Fruit fly (Drosophila melanogaster) whole organism, pupa: ENCODE results near the gene mfas.

ENCODE experiments used
- CG10348 ChIP-seq: fragments of 200-800 bp; sonication (Bioruptor generic); IDR thresholded peaks from 2 replicates; pipeline ENCODE4 v1.3.6; 2022; ENCODE audit warnings: missing biosample characterization, missing genetic modification characterization
- CG13204 ChIP-seq: fragments of 200-800 bp; sonication (Bioruptor generic); optimal IDR thresholded peaks from 2 replicates; lab custom pipeline; 2018; ENCODE audit warnings: missing biosample characterization, mild to moderate bottlenecking, missing genetic modification characterization, moderate library complexity
- CG14655 ChIP-seq: fragments of 200-800 bp; sonication (Bioruptor generic); optimal IDR thresholded peaks from 3 replicates; lab custom pipeline; 2017; ENCODE audit warnings: mild to moderate bottlenecking, missing biosample characterization, missing genetic modification reagents, missing genetic modification characterization
- CG15710 ChIP-seq: fragments of 200-800 bp; sonication (Bioruptor generic); optimal IDR thresholded peaks from 2 replicates; lab custom pipeline; 2018; ENCODE audit warnings: missing biosample characterization, mild to moderate bottlenecking, missing genetic modification characterization, moderate library complexity
- CG34367 ChIP-seq: fragments of 200-800 bp; sonication (Bioruptor generic); optimal IDR thresholded peaks from 2 replicates; lab custom pipeline; 2018; ENCODE audit warnings: missing biosample characterization, mild to moderate bottlenecking, missing genetic modification characterization
- CG8301 ChIP-seq: fragments of 200-800 bp; sonication (Bioruptor generic); optimal IDR thresholded peaks from 2 replicates; lab custom pipeline; 2018; ENCODE audit warnings: missing biosample characterization, mild to moderate bottlenecking, missing genetic modification characterization
- CG9948 ChIP-seq: fragments of 200-800 bp; sonication (Bioruptor generic); optimal IDR thresholded peaks from 2 replicates; lab custom pipeline; 2018; ENCODE audit warnings: missing biosample characterization, mild to moderate bottlenecking, missing genetic modification characterization, moderate library complexity
- D1 ChIP-seq: fragments of 200-800 bp; sonication (Bioruptor generic); optimal IDR thresholded peaks from 2 replicates; lab custom pipeline; 2018; ENCODE audit warnings: missing biosample characterization, mild to moderate bottlenecking, missing genetic modification characterization, moderate library complexity
- EcR ChIP-seq: fragments of 200-800 bp; sonication (Bioruptor generic); optimal IDR thresholded peaks from 3 replicates; lab custom pipeline; 2019; ENCODE audit warnings: missing biosample characterization, missing genetic modification characterization, mild to moderate bottlenecking, moderate library complexity, missing genetic modification reagents
- Ets98B ChIP-seq: fragments of 200-800 bp; sonication (Bioruptor generic); IDR thresholded peaks from 2 replicates; pipeline ENCODE4 v1.3.6; 2022; ENCODE audit warnings: missing biosample characterization, missing genetic modification characterization
- Pif1A ChIP-seq: fragments of 200-800 bp; sonication (Bioruptor generic); optimal IDR thresholded peaks from 3 replicates; lab custom pipeline; 2016; ENCODE audit warnings: missing biosample characterization, missing genetic modification characterization
- Pif1B ChIP-seq: fragments of 200-800 bp; sonication (Bioruptor generic); optimal IDR thresholded peaks from 3 replicates; lab custom pipeline; 2016; ENCODE audit warnings: missing biosample characterization, missing genetic modification characterization
- Snoo ChIP-seq: fragments of 200-800 bp; sonication (Bioruptor generic); optimal IDR thresholded peaks from 3 replicates; lab custom pipeline; 2017; ENCODE audit warnings: missing biosample characterization, mild to moderate bottlenecking, missing genetic modification characterization, inconsistent platforms
- fd96Ca ChIP-seq: fragments of 200-800 bp; sonication (Bioruptor generic); IDR thresholded peaks from 3 replicates; pipeline ENCODE4 v1.3.6; 2022; ENCODE audit warnings: missing biosample characterization, missing genetic modification characterization

dm6 chr3R:12040228-12040627 is 47.1 kb upstream of the mfas start, which contains the start of gene CG14736:
- TF ChIP-seq CG34367 (tag; lab: Kevin White, UChicago) (no peak), Ets98B (GFP tag; lab: Robert Waterston, UW) (no peak), D1 (tag; lab: Kevin White, UChicago) (no peak), CG9948 (tag; lab: Kevin White, UChicago) (no peak), CG13204 (GFP tag; lab: Kevin White, UChicago) (no peak), Pif1A (no peak), CG10348 (GFP tag; lab: Robert Waterston, UW) (no peak), Pif1B (GFP tag; lab: Kevin White, UChicago) (no peak), fd96Ca (GFP tag; lab: Robert Waterston, UW) (no peak), CG8301 (tag; lab: Kevin White, UChicago) (no peak), CG14655 (no peak), EcR (GFP tag; lab: Kevin White, UChicago) (no peak), Snoo (tag; lab: Kevin White, UChicago) (no peak), CG15710 (tag; lab: Kevin White, UChicago) (no peak)
